Fruit fly (Drosophila melanogaster) whole organism, pupa: ENCODE results near the gene PGAP5.
A peak's percentile ranks its signal among the peaks of the same experiment; 100 is the strongest.

Experiments
- CG10348 ChIP-seq: fragments of 200-800 bp; sonication (Bioruptor generic); IDR thresholded peaks from 2 replicates; pipeline ENCODE4 v1.3.6; 2022; ENCODE audit warnings: missing biosample characterization, missing genetic modification characterization
- CG12605 ChIP-seq: fragments of 200-800 bp; sonication (Bioruptor generic); IDR thresholded peaks from 2 replicates; pipeline ENCODE4 v1.3.6; 2022; ENCODE audit warnings: missing biosample characterization, missing genetic modification characterization
- CG13204 ChIP-seq: fragments of 200-800 bp; sonication (Bioruptor generic); optimal IDR thresholded peaks from 2 replicates; lab custom pipeline; 2018; ENCODE audit warnings: missing biosample characterization, mild to moderate bottlenecking, missing genetic modification characterization, moderate library complexity
- CG14655 ChIP-seq: fragments of 200-800 bp; sonication (Bioruptor generic); optimal IDR thresholded peaks from 3 replicates; lab custom pipeline; 2017; ENCODE audit warnings: mild to moderate bottlenecking, missing biosample characterization, missing genetic modification reagents, missing genetic modification characterization
- CG15710 ChIP-seq: fragments of 200-800 bp; sonication (Bioruptor generic); optimal IDR thresholded peaks from 2 replicates; lab custom pipeline; 2018; ENCODE audit warnings: missing biosample characterization, mild to moderate bottlenecking, missing genetic modification characterization, moderate library complexity
- CG17806 ChIP-seq: fragments of 200-800 bp; sonication (Bioruptor generic); optimal IDR thresholded peaks from 2 replicates; lab custom pipeline; 2018; ENCODE audit warnings: missing biosample characterization, mild to moderate bottlenecking, missing genetic modification characterization, moderate library complexity
- CG32121 ChIP-seq: fragments of 200-800 bp; sonication (Bioruptor generic); IDR thresholded peaks from 2 replicates; pipeline ENCODE4 v1.3.6; 2022; ENCODE audit warnings: missing biosample characterization, missing genetic modification characterization
- CG34367 ChIP-seq: fragments of 200-800 bp; sonication (Bioruptor generic); optimal IDR thresholded peaks from 2 replicates; lab custom pipeline; 2018; ENCODE audit warnings: missing biosample characterization, mild to moderate bottlenecking, missing genetic modification characterization
- CG4496 ChIP-seq: fragments of 200-800 bp; sonication (Bioruptor generic); IDR thresholded peaks from 3 replicates; pipeline ENCODE4 v1.3.6; 2022; ENCODE audit warnings: missing biosample characterization, missing genetic modification characterization
- CG8159 ChIP-seq: fragments of 200-800 bp; sonication (Bioruptor generic); optimal IDR thresholded peaks from 3 replicates; lab custom pipeline; 2018; ENCODE audit warnings: missing biosample characterization, mild to moderate bottlenecking, missing genetic modification characterization, moderate library complexity
- CG8301 ChIP-seq: fragments of 200-800 bp; sonication (Bioruptor generic); optimal IDR thresholded peaks from 2 replicates; lab custom pipeline; 2018; ENCODE audit warnings: missing biosample characterization, mild to moderate bottlenecking, missing genetic modification characterization
- CG9948 ChIP-seq: fragments of 200-800 bp; sonication (Bioruptor generic); optimal IDR thresholded peaks from 2 replicates; lab custom pipeline; 2018; ENCODE audit warnings: missing biosample characterization, mild to moderate bottlenecking, missing genetic modification characterization, moderate library complexity
- D1 ChIP-seq: fragments of 200-800 bp; sonication (Bioruptor generic); optimal IDR thresholded peaks from 2 replicates; lab custom pipeline; 2018; ENCODE audit warnings: missing biosample characterization, mild to moderate bottlenecking, missing genetic modification characterization, moderate library complexity
- EcR ChIP-seq: fragments of 200-800 bp; sonication (Bioruptor generic); optimal IDR thresholded peaks from 3 replicates; lab custom pipeline; 2019; ENCODE audit warnings: missing biosample characterization, missing genetic modification characterization, mild to moderate bottlenecking, moderate library complexity, missing genetic modification reagents
- Ets98B ChIP-seq: fragments of 200-800 bp; sonication (Bioruptor generic); IDR thresholded peaks from 2 replicates; pipeline ENCODE4 v1.3.6; 2022; ENCODE audit warnings: missing biosample characterization, missing genetic modification characterization
- Pif1A ChIP-seq: fragments of 200-800 bp; sonication (Bioruptor generic); optimal IDR thresholded peaks from 3 replicates; lab custom pipeline; 2016; ENCODE audit warnings: missing biosample characterization, missing genetic modification characterization
- Pif1B ChIP-seq: fragments of 200-800 bp; sonication (Bioruptor generic); optimal IDR thresholded peaks from 3 replicates; lab custom pipeline; 2016; ENCODE audit warnings: missing biosample characterization, missing genetic modification characterization
- Snoo ChIP-seq: fragments of 200-800 bp; sonication (Bioruptor generic); optimal IDR thresholded peaks from 3 replicates; lab custom pipeline; 2017; ENCODE audit warnings: missing biosample characterization, mild to moderate bottlenecking, missing genetic modification characterization, inconsistent platforms
- fd96Ca ChIP-seq: fragments of 200-800 bp; sonication (Bioruptor generic); IDR thresholded peaks from 3 replicates; pipeline ENCODE4 v1.3.6; 2022; ENCODE audit warnings: missing biosample characterization, missing genetic modification characterization
- gl ChIP-seq: fragments of 200-800 bp; sonication (Bioruptor generic); optimal IDR thresholded peaks from 2 replicates; lab custom pipeline; 2018; ENCODE audit warnings: missing biosample characterization, mild to moderate bottlenecking, missing genetic modification characterization
- rn ChIP-seq: fragments of 200-800 bp; sonication (Bioruptor generic); IDR thresholded peaks from 2 replicates; pipeline ENCODE4 v1.3.6; 2022; ENCODE audit warnings: missing biosample characterization, missing genetic modification characterization

PGAP5 gene

DNA sequence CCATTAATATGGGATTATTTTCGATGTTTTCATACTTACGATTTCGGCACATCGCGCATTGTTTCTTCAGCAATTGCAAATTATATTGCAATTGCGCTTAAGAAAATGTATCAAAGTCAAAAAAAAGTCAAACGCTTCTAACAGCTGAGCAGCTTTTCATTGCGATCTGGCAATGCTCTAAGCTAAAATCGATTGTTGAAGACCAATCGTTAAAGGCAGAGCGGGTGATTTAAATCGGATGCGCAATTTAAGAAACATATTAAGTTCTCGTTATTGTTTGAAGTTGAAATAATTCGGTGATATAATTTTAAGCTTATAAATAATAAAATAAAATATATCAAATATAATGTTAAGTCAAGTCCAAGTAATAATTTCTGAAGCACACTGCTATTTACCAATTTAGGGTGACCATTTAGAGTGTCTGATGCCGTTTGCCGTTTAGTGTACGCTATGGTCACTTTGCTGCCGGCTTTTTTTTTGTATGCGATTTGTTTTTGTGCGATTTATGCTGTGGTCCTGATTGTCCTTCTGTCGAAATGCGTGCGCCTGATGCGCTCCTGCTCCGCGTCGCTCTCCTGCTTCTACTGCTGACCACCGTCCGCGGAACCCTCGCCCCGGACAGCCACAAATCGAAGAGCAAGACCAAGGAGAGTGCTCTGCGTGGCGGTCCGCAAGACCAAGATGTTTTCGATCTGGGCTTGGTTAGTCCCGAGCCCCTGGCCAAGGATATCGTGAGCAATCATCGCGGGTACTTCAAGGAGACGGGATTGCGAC, 1.7 kb upstream of the PGAP5 start, which contains the start of the genes CG8475 and CG8460:
TSS of gene CG8475 (minus strand) at position 162 of the 774 bp plus-strand sequence.
TSS of gene CG8460 (plus strand) at position 437 of the 774 bp plus-strand sequence.
- TF ChIP-seq CG8301 (tag; lab: Kevin White, UChicago) (no peak), D1 (no peak), CG9948 (tag; lab: Kevin White, UChicago) (no peak), CG8159 (tag; lab: Kevin White, UChicago) (no peak), CG32121 (no peak), CG17806 (tag; lab: Kevin White, UChicago) (no peak), CG14655 (GFP tag; lab: Kevin White, UChicago) (no peak), CG15710 (tag; lab: Kevin White, UChicago) (no peak), CG4496 (GFP tag; lab: Robert Waterston, UW) (no peak), EcR (no peak), CG12605 (no peak), rn (no peak), Ets98B (GFP tag; lab: Robert Waterston, UW) (no peak), CG10348 (no peak), fd96Ca (GFP tag; lab: Robert Waterston, UW) (no peak), CG34367 (no peak), Snoo (no peak), Pif1A (GFP tag; lab: Kevin White, UChicago) (no peak)

DNA sequence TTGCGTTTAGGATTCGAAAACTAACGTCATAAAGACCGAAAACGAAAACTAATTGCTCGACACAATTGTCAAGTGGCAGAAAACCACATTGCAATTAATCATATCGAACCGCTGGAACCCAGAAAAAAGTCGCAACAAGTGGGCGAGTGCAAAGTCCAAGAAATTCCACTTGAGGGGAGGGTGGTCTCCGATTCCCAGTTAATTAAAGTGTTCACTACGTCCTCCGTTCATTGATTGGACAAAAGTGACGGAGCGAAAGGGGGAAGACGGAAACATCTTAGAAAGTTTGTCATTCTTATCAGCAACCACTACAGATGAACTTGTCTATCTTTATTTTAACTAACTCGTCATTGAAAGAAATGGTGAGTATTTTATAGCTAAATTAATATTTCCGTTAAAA, 3.9 kb downstream of the PGAP5 start:
- TF ChIP-seq gl (tag; lab: Kevin White, UChicago) (peak; percentile 21), CG4496 (GFP tag; lab: Robert Waterston, UW) (0 out of 3 replicates have a peak, but pooled peaks have one; percentile 36), CG12605 (0 out of 2 replicates have a peak, but pooled peaks have one; percentile 30), Snoo (no peak)

DNA sequence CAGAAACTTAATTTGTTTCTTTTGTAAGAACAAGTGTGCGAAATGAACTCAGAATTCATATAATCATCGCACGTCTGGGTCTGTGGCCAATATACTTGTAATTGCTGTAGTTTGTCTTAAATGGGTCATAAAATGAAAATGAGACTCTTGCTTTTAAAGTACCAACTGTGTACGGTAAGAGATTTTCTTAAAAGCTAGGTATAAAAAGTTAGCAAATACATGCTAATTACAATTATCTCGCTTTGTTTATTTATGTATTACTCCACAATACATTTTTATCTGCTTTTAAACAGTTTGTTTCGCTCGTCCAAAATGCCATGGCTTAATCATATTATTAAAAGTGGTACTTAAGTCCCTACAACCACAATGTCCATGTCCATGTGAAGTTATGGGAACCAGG, 5.1 kb downstream of the PGAP5 start:
- no peak for TF ChIP-seq CG17806 (tag; lab: Kevin White, UChicago)
- no peak for TF ChIP-seq Pif1A (GFP tag; lab: Kevin White, UChicago)

dm6 chr2L:8204366-8204765, 5.7 kb downstream of the PGAP5 start:
- TF ChIP-seq gl (tag; lab: Kevin White, UChicago) (peak; percentile 10), CG4496 (GFP tag; lab: Robert Waterston, UW) (no peak), CG34367 (no peak)

DNA sequence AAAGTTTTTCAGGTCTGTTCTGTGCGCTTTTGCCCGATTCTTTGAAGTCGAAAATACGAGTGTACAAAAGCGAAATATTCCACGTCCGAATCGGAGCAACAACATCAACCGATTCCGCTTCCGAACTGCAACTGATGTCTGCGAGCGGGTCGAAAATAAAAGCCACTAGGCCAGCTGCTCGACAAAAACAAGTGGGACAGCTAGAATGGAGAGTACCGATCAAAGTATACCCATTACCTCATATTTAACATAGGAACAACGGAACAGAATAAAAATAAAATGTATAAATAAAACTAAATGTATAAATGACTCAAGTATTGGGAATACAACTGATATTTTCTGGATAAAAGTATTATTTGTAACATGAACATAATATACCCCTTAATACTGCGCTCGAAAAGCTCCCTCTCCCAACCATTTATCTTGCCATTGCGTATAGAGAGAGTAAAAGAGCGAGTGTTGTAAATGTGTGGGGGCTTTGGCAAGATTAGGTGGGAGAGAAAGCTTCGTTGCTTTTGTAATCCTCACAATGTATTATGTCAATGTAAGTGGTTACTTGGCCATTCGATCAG, 6.4 kb downstream of the PGAP5 start, which contains the start of gene SLC5A11:
TSS of gene SLC5A11 (minus strand) at position 137 of the 572 bp plus-strand sequence.
- TF ChIP-seq CG12605 (peak; percentile 96), D1 (peak; percentile 95), CG34367 (peak; percentile 83), CG4496 (GFP tag; lab: Robert Waterston, UW) (peak; percentile 97), fd96Ca (GFP tag; lab: Robert Waterston, UW) (peak; percentile 87), CG13204 (peak; percentile 70), CG9948 (tag; lab: Kevin White, UChicago) (peak; percentile 90), EcR (peak; percentile 52), Pif1B (peak; percentile 100), CG32121 (peak; percentile 98), CG15710 (tag; lab: Kevin White, UChicago) (peak; percentile 94), CG8159 (tag; lab: Kevin White, UChicago) (peak; percentile 96), CG8301 (tag; lab: Kevin White, UChicago) (peak; percentile 94), Snoo (peak; percentile 99), Pif1A (GFP tag; lab: Kevin White, UChicago) (peak; percentile 78), CG10348 (peak; percentile 92), Ets98B (GFP tag; lab: Robert Waterston, UW) (peak; percentile 97), rn (peak; percentile 89), gl (tag; lab: Kevin White, UChicago) (peak; percentile 81), CG14655 (GFP tag; lab: Kevin White, UChicago) (peak; percentile 94), CG17806 (tag; lab: Kevin White, UChicago) (peak; percentile 94)

dm6 chr2L:8205871-8206270, 7.2 kb downstream of the PGAP5 start, which contains the start of gene CG8419:
CG8419 (plus strand) TSS chr2L:8206171.
- TF ChIP-seq CG4496 (GFP tag; lab: Robert Waterston, UW) (0 out of 3 replicates have a peak, but pooled peaks have one; percentile 24), D1 (no peak), gl (tag; lab: Kevin White, UChicago) (no peak), CG32121 (no peak), rn (no peak), Ets98B (GFP tag; lab: Robert Waterston, UW) (no peak), CG9948 (tag; lab: Kevin White, UChicago) (no peak), CG34367 (no peak)
- TF ChIP-seq, all 21 proteins: peak for 1
